Worm (Caenorhabditis elegans) whole organism, early embryonic: Measurements from ENCODE around the gene K09C4.5.

ENCODE experiments used
- F13C5.2 ChIP-seq: sonication (generic microtip); optimal IDR thresholded peaks from 2 replicates; lab custom pipeline; 2017; ENCODE audit warnings: mild to moderate bottlenecking, missing genetic modification characterization, inconsistent platforms, missing compliant biosample characterization
- ama-1 ChIP-seq: fragments of 150-350 bp; optimal IDR thresholded peaks from 2 replicates; lab custom pipeline; 2014
- tbx-11 ChIP-seq: fragments of 200-800 bp; sonication (Bioruptor generic); IDR thresholded peaks from 2 replicates; pipeline ENCODE4 v1.3.6; 2022; ENCODE audit warnings: missing genetic modification characterization, missing compliant biosample characterization

DNA sequence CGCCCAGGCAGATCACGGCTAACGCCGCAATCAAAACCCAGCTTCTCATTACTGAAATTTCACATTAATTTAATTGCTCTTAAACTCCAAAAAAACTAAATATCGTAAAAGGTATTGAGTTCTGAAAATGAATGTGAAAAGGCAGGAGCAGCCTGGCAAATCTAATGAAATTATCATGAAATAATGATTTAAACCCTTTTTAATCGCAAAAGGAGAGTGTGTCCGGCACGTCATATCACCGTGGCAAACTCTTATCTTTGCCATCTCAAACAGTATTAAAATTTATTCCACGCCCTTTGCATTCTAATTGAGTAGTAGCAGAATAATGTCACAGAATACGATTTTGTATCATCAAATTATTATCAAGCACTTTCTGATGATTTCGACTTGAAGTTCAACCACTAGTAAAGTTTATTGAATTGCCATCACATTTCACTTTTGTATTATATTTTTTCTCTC lies 47.0 kb upstream of the K09C4.5 start, which contains the start of gene F28B4.3:
- TF ChIP-seq ama-1 (lab: Kevin White, UChicago) (no peak), tbx-11 (GFP tag; lab: Robert Waterston, UW) (no peak), F13C5.2 (tag; lab: Kevin White, UChicago) (no peak)
